Fruit fly (Drosophila melanogaster) whole organism, prepupa: Measurements from ENCODE around the gene mRpS35.

Experiments
- CG10631 ChIP-seq: fragments of 200-800 bp; sonication (Bioruptor generic); optimal IDR thresholded peaks from 2 replicates; lab custom pipeline; 2016; ENCODE audit warnings: missing biosample characterization, missing genetic modification characterization
- CG11294 ChIP-seq: fragments of 200-800 bp; sonication (Bioruptor generic); IDR thresholded peaks from 2 replicates; pipeline ENCODE4 v1.3.6; 2022; ENCODE audit warnings: missing biosample characterization, missing genetic modification characterization
- CG15336 ChIP-seq: fragments of 200-800 bp; sonication (Bioruptor generic); IDR thresholded peaks from 2 replicates; pipeline ENCODE4 v1.3.6; 2022; ENCODE audit warnings: missing biosample characterization, missing genetic modification characterization
- CG16779 ChIP-seq: fragments of 200-800 bp; sonication (Bioruptor generic); optimal IDR thresholded peaks from 3 replicates; lab custom pipeline; 2017; ENCODE audit warnings: missing biosample characterization, mild to moderate bottlenecking, missing genetic modification characterization
- CG31627 ChIP-seq: fragments of 200-800 bp; sonication (Bioruptor generic); optimal IDR thresholded peaks from 3 replicates; lab custom pipeline; 2016; ENCODE audit warnings: missing biosample characterization, missing genetic modification characterization
- CG32006 ChIP-seq: fragments of 200-800 bp; sonication (Bioruptor generic); optimal IDR thresholded peaks from 3 replicates; lab custom pipeline; 2017; ENCODE audit warnings: missing biosample characterization, mild to moderate bottlenecking, missing genetic modification characterization
- CG34406 ChIP-seq: fragments of 200-800 bp; sonication (Bioruptor generic); optimal IDR thresholded peaks from 3 replicates; lab custom pipeline; 2016; ENCODE audit warnings: missing biosample characterization, missing genetic modification characterization
- CG6163 ChIP-seq: fragments of 200-800 bp; sonication (Bioruptor generic); IDR thresholded peaks from 3 replicates; pipeline ENCODE4 v1.3.6; 2022; ENCODE audit warnings: missing biosample characterization, missing genetic modification characterization
- CG6854 ChIP-seq: fragments of 200-800 bp; sonication (Bioruptor generic); optimal IDR thresholded peaks from 2 replicates; lab custom pipeline; 2017; ENCODE audit warnings: missing biosample characterization, mild to moderate bottlenecking, missing genetic modification characterization
- CG7368 ChIP-seq: fragments of 200-800 bp; sonication (Bioruptor generic); optimal IDR thresholded peaks from 3 replicates; lab custom pipeline; 2016; ENCODE audit warnings: missing biosample characterization, missing genetic modification characterization
- CG8632 ChIP-seq: fragments of 200-800 bp; sonication (Bioruptor generic); optimal IDR thresholded peaks from 3 replicates; lab custom pipeline; 2016; ENCODE audit warnings: missing biosample characterization, missing genetic modification characterization
- CG9139 ChIP-seq: fragments of 200-800 bp; sonication (Bioruptor generic); optimal IDR thresholded peaks from 3 replicates; lab custom pipeline; 2017; ENCODE audit warnings: missing biosample characterization, mild to moderate bottlenecking, missing genetic modification characterization
- Eip75B ChIP-seq: fragments of 200-800 bp; sonication (Bioruptor generic); optimal IDR thresholded peaks from 3 replicates; lab custom pipeline; 2016; ENCODE audit warnings: missing biosample characterization, missing genetic modification characterization
- Eip78C ChIP-seq: fragments of 200-800 bp; sonication (Bioruptor generic); peaks from one replicate; lab custom pipeline; 2016; ENCODE audit warnings: missing biosample characterization, missing genetic modification characterization
- Ets96B ChIP-seq: fragments of 200-800 bp; optimal IDR thresholded peaks from 2 replicates; lab custom pipeline; 2019; ENCODE audit warnings: missing biosample characterization, mild to moderate bottlenecking, missing genetic modification characterization, moderate library complexity
- Gug ChIP-seq: fragments of 200-800 bp; sonication (Bioruptor generic); IDR thresholded peaks from 2 replicates; pipeline ENCODE4 v1.3.6; 2022; ENCODE audit warnings: missing biosample characterization, missing genetic modification characterization
- Hr38 ChIP-seq: sonication (Bioruptor generic); optimal IDR thresholded peaks from 2 replicates; lab custom pipeline; 2016; ENCODE audit warnings: missing biosample characterization, missing genetic modification characterization
- Hr39 ChIP-seq: fragments of 200-800 bp; sonication (Bioruptor generic); optimal IDR thresholded peaks from 2 replicates; lab custom pipeline; 2016; ENCODE audit warnings: missing biosample characterization, missing genetic modification characterization
- Lpt ChIP-seq: fragments of 200-800 bp; sonication (Bioruptor generic); optimal IDR thresholded peaks from 3 replicates; lab custom pipeline; 2016; ENCODE audit warnings: missing biosample characterization, missing genetic modification characterization
- OdsH ChIP-seq: fragments of 200-800 bp; sonication (Bioruptor generic); optimal IDR thresholded peaks from 3 replicates; lab custom pipeline; 2016; ENCODE audit warnings: missing biosample characterization, missing genetic modification characterization
- Smox ChIP-seq: fragments of 200-800 bp; sonication (Bioruptor generic); optimal IDR thresholded peaks from 3 replicates; lab custom pipeline; 2016; ENCODE audit warnings: missing biosample characterization, missing genetic modification characterization
- Sox14 ChIP-seq: fragments of 200-800 bp; sonication (Bioruptor generic); optimal IDR thresholded peaks from 3 replicates; lab custom pipeline; 2016; ENCODE audit warnings: missing biosample characterization, missing genetic modification characterization
- Sox15 ChIP-seq: fragments of 200-800 bp; sonication (Bioruptor generic); optimal IDR thresholded peaks from 3 replicates; lab custom pipeline; 2016; ENCODE audit warnings: missing biosample characterization, missing genetic modification characterization
- achi ChIP-seq: fragments of 200-800 bp; sonication (Bioruptor generic); optimal IDR thresholded peaks from 3 replicates; lab custom pipeline; 2016; ENCODE audit warnings: missing biosample characterization, missing genetic modification characterization
- cyc ChIP-seq: fragments of 200-800 bp; sonication (Bioruptor generic); optimal IDR thresholded peaks from 3 replicates; lab custom pipeline; 2016; ENCODE audit warnings: missing biosample characterization, missing genetic modification characterization
- eg ChIP-seq: fragments of 200-800 bp; sonication (Bioruptor generic); IDR thresholded peaks from 3 replicates; pipeline ENCODE4 v1.3.6; 2022; ENCODE audit warnings: missing biosample characterization, missing genetic modification characterization
- esn ChIP-seq: fragments of 200-800 bp; sonication (Bioruptor generic); optimal IDR thresholded peaks from 2 replicates; lab custom pipeline; 2016; ENCODE audit warnings: missing biosample characterization, mild to moderate bottlenecking, missing genetic modification characterization, moderate library complexity
- fd59A ChIP-seq: fragments of 200-800 bp; sonication (Bioruptor generic); optimal IDR thresholded peaks from 2 replicates; lab custom pipeline; 2017; ENCODE audit warnings: missing biosample characterization, mild to moderate bottlenecking, missing genetic modification characterization, missing genetic modification reagents
- fkh ChIP-seq: fragments of 200-800 bp; sonication (Bioruptor generic); optimal IDR thresholded peaks from 3 replicates; lab custom pipeline; 2017; ENCODE audit warnings: missing biosample characterization, mild to moderate bottlenecking, missing genetic modification characterization, moderate library complexity
- lz ChIP-seq: fragments of 200-800 bp; sonication (Bioruptor generic); optimal IDR thresholded peaks from 3 replicates; lab custom pipeline; 2016; ENCODE audit warnings: missing biosample characterization, missing genetic modification characterization
- net ChIP-seq: fragments of 200-800 bp; sonication (Bioruptor generic); optimal IDR thresholded peaks from 3 replicates; lab custom pipeline; 2016; ENCODE audit warnings: missing biosample characterization, missing genetic modification characterization
- pdm3 ChIP-seq: fragments of 200-800 bp; sonication (Bioruptor generic); optimal IDR thresholded peaks from 3 replicates; lab custom pipeline; 2016; ENCODE audit warnings: missing biosample characterization, missing genetic modification characterization
- topi ChIP-seq: fragments of 200-800 bp; sonication (Bioruptor generic); optimal IDR thresholded peaks from 3 replicates; lab custom pipeline; 2016; ENCODE audit warnings: missing biosample characterization, missing genetic modification characterization
- vri ChIP-seq: fragments of 200-800 bp; sonication (Bioruptor generic); optimal IDR thresholded peaks from 3 replicates; lab custom pipeline; 2016; ENCODE audit warnings: missing biosample characterization, mild to moderate bottlenecking, missing genetic modification characterization

Gene mRpS35

DNA sequence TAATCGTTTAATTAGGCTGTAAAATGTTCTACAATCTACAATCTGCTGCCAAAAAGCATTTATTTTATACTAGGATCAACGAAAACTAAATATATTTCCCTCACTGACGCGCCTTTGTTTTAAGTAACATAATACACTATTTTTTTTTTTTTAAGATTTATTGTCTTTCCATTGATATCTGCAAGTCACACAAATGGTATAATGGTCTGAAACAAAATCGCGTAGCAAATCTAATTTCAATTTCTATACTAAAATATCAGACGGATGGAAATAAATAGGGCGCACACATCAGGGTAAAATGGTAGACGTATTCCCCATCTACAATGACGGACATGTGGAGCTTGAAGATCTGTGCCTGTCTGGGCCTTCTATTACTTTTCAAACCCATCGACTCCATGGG, 41.2 kb upstream of the mRpS35 start, which contains the start of gene Acp62F:
Acp62F (plus strand) TSS at position 301 of the 400 bp plus-strand sequence.
- TF ChIP-seq lz (no peak), CG7368 (GFP tag; lab: Kevin White, UChicago) (no peak), cyc (GFP tag; lab: Kevin White, UChicago) (no peak), topi (no peak), net (GFP tag; lab: Kevin White, UChicago) (no peak), CG31627 (GFP tag; lab: Kevin White, UChicago) (no peak), CG8632 (GFP tag; lab: Kevin White, UChicago) (no peak)

DNA sequence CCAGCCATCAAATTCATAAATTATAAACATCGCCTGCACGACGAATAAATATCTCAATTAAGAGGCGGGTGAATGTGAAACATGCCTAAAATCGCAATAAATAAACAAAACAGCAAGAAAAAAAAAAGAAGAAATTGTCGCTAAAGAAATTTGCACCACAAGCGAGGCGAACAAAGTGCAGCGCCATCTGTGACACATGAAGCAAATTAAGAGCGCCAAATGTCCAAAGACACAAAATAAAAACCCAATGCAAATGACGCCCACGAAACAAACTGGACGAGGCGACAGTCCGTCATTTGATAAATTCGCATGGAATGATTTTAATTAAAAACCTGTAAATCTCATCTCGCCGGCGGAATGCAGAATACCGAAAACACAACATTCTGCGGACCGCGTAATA, 36.9 kb upstream of the mRpS35 start:
- no peak for TF ChIP-seq cyc (GFP tag; lab: Kevin White, UChicago)
- no peak for TF ChIP-seq pdm3 (GFP tag; lab: Kevin White, UChicago)
- no peak for TF ChIP-seq CG31627 (GFP tag; lab: Kevin White, UChicago)
- no peak for TF ChIP-seq CG16779 (tag; lab: Kevin White, UChicago)
- no peak for TF ChIP-seq fkh (GFP tag; lab: Kevin White, UChicago)
- no peak for TF ChIP-seq Eip75B (GFP tag; lab: Kevin White, UChicago)
- no peak for TF ChIP-seq CG11294
- no peak for TF ChIP-seq CG6854 (GFP tag; lab: Kevin White, UChicago)
- no peak for TF ChIP-seq Smox (GFP tag; lab: Kevin White, UChicago)
- no peak for TF ChIP-seq fd59A (GFP tag; lab: Kevin White, UChicago)

- TF ChIP-seq CG31627 (GFP tag; lab: Kevin White, UChicago), result no peak
- TF ChIP-seq Sox15 (GFP tag; lab: Kevin White, UChicago), result no peak
- no peak for TF ChIP-seq lz
- no peak for TF ChIP-seq net (GFP tag; lab: Kevin White, UChicago)
- no peak for TF ChIP-seq Eip75B (GFP tag; lab: Kevin White, UChicago)
- no peak for TF ChIP-seq topi
- no peak for TF ChIP-seq Smox (GFP tag; lab: Kevin White, UChicago)
- no peak for TF ChIP-seq achi
- no peak for TF ChIP-seq Eip78C
- no peak for TF ChIP-seq CG10631 (GFP tag; lab: Kevin White, UChicago)
- no peak for TF ChIP-seq CG6163 (GFP tag; lab: Robert Waterston, UW)
- no peak for TF ChIP-seq CG9139 (GFP tag; lab: Kevin White, UChicago)
- TF ChIP-seq, all 60 proteins: peak for 0
These were observed 35.7 kb upstream of the mRpS35 start for dm6 chr3L:2744963-2745362.

dm6 chr3L:2745698-2746410, 34.8 kb upstream of the mRpS35 start:
- TF ChIP-seq achi, result no peak
- TF ChIP-seq fkh (GFP tag; lab: Kevin White, UChicago), result peak; percentile 64
- 0 out of 3 replicates have a peak, but pooled peaks have one; percentile 39 for TF ChIP-seq eg (GFP tag; lab: Robert Waterston, UW)

DNA sequence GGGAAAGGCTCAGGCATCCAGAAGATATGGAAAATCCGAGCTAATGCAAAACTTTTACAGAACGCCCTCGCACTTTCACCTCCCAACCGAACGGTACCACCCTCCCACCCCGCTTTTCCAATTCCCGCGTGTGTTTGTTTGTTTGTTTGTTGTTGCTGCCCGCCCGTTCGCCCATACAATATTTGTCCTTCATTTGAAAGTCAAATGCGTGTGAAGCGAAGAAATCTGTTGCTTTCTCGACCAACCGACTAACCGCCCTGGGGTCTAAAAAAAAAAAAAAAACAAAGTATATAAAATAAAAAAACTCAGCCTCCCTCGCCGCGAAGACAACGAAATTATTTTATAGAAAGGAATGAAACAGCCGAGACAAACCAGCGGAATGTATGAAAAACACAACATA, 32.3 kb upstream of the mRpS35 start:
- TF ChIP-seq CG9139 (GFP tag; lab: Kevin White, UChicago) (no peak), Sox14 (GFP tag; lab: Kevin White, UChicago) (no peak), CG15336 (GFP tag; lab: Robert Waterston, UW) (no peak), fkh (GFP tag; lab: Kevin White, UChicago) (peak; percentile 25)

DNA sequence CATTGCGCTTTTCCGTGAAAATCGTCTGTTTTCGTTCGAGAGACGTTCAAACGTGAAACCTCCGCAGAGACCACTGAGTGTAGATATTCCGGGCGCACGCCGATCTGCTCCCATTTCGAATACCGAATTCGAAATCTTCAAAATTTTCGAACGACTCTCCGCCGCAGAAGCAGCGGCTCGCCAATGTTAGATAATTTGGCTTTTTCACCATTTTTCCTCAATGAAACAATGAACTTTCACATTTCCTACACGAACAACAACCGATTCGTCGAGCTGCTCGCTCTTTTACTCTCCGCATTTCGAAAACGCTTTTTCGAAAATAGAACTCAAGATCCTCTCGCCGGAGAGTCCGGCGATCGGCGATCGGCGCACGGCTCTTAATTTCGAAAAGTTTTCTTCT, 18.6 kb upstream of the mRpS35 start:
- TF ChIP-seq CG6163 (GFP tag; lab: Robert Waterston, UW) (no peak), Ets96B (tag; lab: Kevin White, UChicago) (no peak), OdsH (GFP tag; lab: Kevin White, UChicago) (no peak), Hr39 (no peak), vri (GFP tag; lab: Kevin White, UChicago) (no peak), CG9139 (GFP tag; lab: Kevin White, UChicago) (no peak), Lpt (GFP tag; lab: Kevin White, UChicago) (no peak), CG7368 (GFP tag; lab: Kevin White, UChicago) (no peak), cyc (GFP tag; lab: Kevin White, UChicago) (no peak), CG34406 (GFP tag; lab: Kevin White, UChicago) (no peak), eg (GFP tag; lab: Robert Waterston, UW) (no peak), Sox15 (GFP tag; lab: Kevin White, UChicago) (no peak), esn (GFP tag; lab: Kevin White, UChicago) (no peak), CG32006 (no peak), Hr38 (GFP tag; lab: Kevin White, UChicago) (no peak), pdm3 (GFP tag; lab: Kevin White, UChicago) (no peak), net (GFP tag; lab: Kevin White, UChicago) (no peak), CG15336 (GFP tag; lab: Robert Waterston, UW) (no peak), Gug (GFP tag; lab: Robert Waterston, UW) (no peak)
